Worm (Caenorhabditis elegans) whole organism, L1 larva: ENCODE measurements around the gene F48E8.8.

ENCODE experiments used
- C04F5.9 ChIP-seq: sonication (generic microtip); optimal IDR thresholded peaks from 2 replicates; lab custom pipeline; 2016; ENCODE audit warnings: missing genetic modification characterization, missing compliant biosample characterization
- C16A3.4 ChIP-seq: fragments of 150-350 bp; optimal IDR thresholded peaks from 2 replicates; lab custom pipeline; 2014; ENCODE audit warnings: missing biosample characterization, missing genetic modification characterization
- C34B4.2 ChIP-seq: sonication (generic microtip); optimal IDR thresholded peaks from 2 replicates; lab custom pipeline; 2017; ENCODE audit warnings: mild to moderate bottlenecking, missing genetic modification characterization, missing compliant biosample characterization
- F16B12.6 ChIP-seq: fragments of 150-350 bp; optimal IDR thresholded peaks from 2 replicates; lab custom pipeline; 2014; ENCODE audit warnings: missing biosample characterization, missing genetic modification characterization
- alr-1 ChIP-seq: fragments of 200-800 bp; sonication (Bioruptor generic); optimal IDR thresholded peaks from 2 replicates; lab custom pipeline; 2018; ENCODE audit warnings: borderline replicate concordance, mild to moderate bottlenecking, missing genetic modification characterization, missing compliant biosample characterization
- blmp-1 ChIP-seq: fragments of 150-350 bp; optimal IDR thresholded peaks from 2 replicates; lab custom pipeline; 2014; ENCODE audit warnings: missing biosample characterization, missing genetic modification characterization
- ceh-8 ChIP-seq: fragments of 200-800 bp; sonication (Bioruptor generic); optimal IDR thresholded peaks from 2 replicates; lab custom pipeline; 2018; ENCODE audit warnings: mild to moderate bottlenecking, missing genetic modification characterization, moderate library complexity, missing compliant biosample characterization
- ceh-82 ChIP-seq, 3 experiments: fragments of 150-350 bp in 1 of 3; sonication (generic microtip) in 2 of 3; optimal IDR thresholded peaks; 2 replicates each; lab custom pipeline; 2014 to 2017; ENCODE audit warnings: missing biosample characterization in 3 of 3, missing genetic modification characterization in 3 of 3
- ceh-90 ChIP-seq: sonication (generic microtip); optimal IDR thresholded peaks from 2 replicates; lab custom pipeline; 2016; ENCODE audit warnings: missing genetic modification characterization, missing compliant biosample characterization
- ces-1 ChIP-seq: fragments of 150-350 bp; optimal IDR thresholded peaks from 2 replicates; lab custom pipeline; 2014; ENCODE audit warnings: missing biosample characterization, missing genetic modification reagents, missing genetic modification characterization
- dpl-1 ChIP-seq, 3 experiments: fragments of 150-350 bp in 2 of 3; sonication (generic microtip) in 1 of 3; optimal IDR thresholded peaks; 2 replicates each; lab custom pipeline; 2014 to 2017; ENCODE audit warnings: missing biosample characterization in 3 of 3, missing genetic modification characterization in 3 of 3, missing genetic modification reagents in 3 of 3
- efl-1 ChIP-seq, 4 experiments: fragments of 150-350 bp; optimal IDR thresholded peaks in 3 of 4; peaks in 1 of 4; 1 replicate in 1 of 4; 2 replicates in 3 of 4; lab custom pipeline; 2014; ENCODE audit warnings: missing biosample characterization in 2 of 4, missing genetic modification characterization in 2 of 4, missing genetic modification reagents in 2 of 4
- egl-13 ChIP-seq: sonication (generic microtip); optimal IDR thresholded peaks from 2 replicates; lab custom pipeline; 2016; ENCODE audit warnings: missing genotype, missing genetic modification reagents, missing genetic modification characterization, missing compliant biosample characterization
- egl-27 ChIP-seq, 2 experiments: fragments of 150-350 bp in 1 of 2; sonication (generic microtip); optimal IDR thresholded peaks; 3 replicates each; lab custom pipeline; 2017 to 2018; ENCODE audit warnings: missing biosample characterization in 2 of 2, missing genetic modification characterization in 2 of 2, missing genetic modification reagents in 2 of 2
- elt-3 ChIP-seq, 6 experiments: fragments of 150-350 bp in 1 of 6; sonication (generic microtip); optimal IDR thresholded peaks; 2 replicates each; lab custom pipeline; 2017 to 2018; ENCODE audit warnings: missing biosample characterization in 6 of 6, missing genetic modification characterization in 6 of 6, inconsistent platforms in 1 of 6
- fkh-10 ChIP-seq: sonication (generic microtip); optimal IDR thresholded peaks from 2 replicates; lab custom pipeline; 2017; ENCODE audit warnings: missing biosample characterization, missing genetic modification reagents, missing genetic modification characterization
- fos-1 ChIP-seq: fragments of 150-350 bp; optimal IDR thresholded peaks from 2 replicates; lab custom pipeline; 2014; ENCODE audit warnings: missing biosample characterization, missing genetic modification characterization
- hlh-4 ChIP-seq: sonication (generic microtip); optimal IDR thresholded peaks from 2 replicates; lab custom pipeline; 2016; ENCODE audit warnings: mild to moderate bottlenecking, missing genetic modification characterization, missing compliant biosample characterization
- irx-1 ChIP-seq: sonication (generic microtip); optimal IDR thresholded peaks from 2 replicates; lab custom pipeline; 2016; ENCODE audit warnings: missing genetic modification characterization, missing compliant biosample characterization
- isw-1 ChIP-seq: fragments of 200-800 bp; sonication (Bioruptor generic); IDR thresholded peaks from 2 replicates; pipeline ENCODE4 v1.3.6; 2022; ENCODE audit warnings: missing genetic modification characterization, missing compliant biosample characterization
- jun-1 ChIP-seq: fragments of 150-350 bp; optimal IDR thresholded peaks from 2 replicates; lab custom pipeline; 2014; ENCODE audit warnings: missing biosample characterization, missing genetic modification reagents, missing genetic modification characterization
- lin-39 ChIP-seq: fragments of 150-350 bp; optimal IDR thresholded peaks from 2 replicates; lab custom pipeline; 2014; ENCODE audit warnings: missing biosample characterization, missing genetic modification reagents, missing genetic modification characterization
- lir-3 ChIP-seq: sonication (generic microtip); optimal IDR thresholded peaks from 2 replicates; lab custom pipeline; 2016; ENCODE audit warnings: mild to moderate bottlenecking, missing genetic modification characterization, moderate library complexity, missing compliant biosample characterization; ENCODE audit not compliant: poor library complexity
- lsy-2 ChIP-seq, 2 experiments: fragments of 150-350 bp; optimal IDR thresholded peaks; 2 replicates each; lab custom pipeline; 2014; ENCODE audit warnings: missing biosample characterization in 2 of 2, missing genetic modification characterization in 2 of 2
- mab-9 ChIP-seq: fragments of 200-800 bp; sonication (Bioruptor generic); IDR thresholded peaks from 2 replicates; pipeline ENCODE4 v1.3.6; 2022; ENCODE audit warnings: missing genetic modification reagents, missing genetic modification characterization, missing compliant biosample characterization
- mdl-1 ChIP-seq, 2 experiments: fragments of 150-350 bp; optimal IDR thresholded peaks; 2 replicates each; lab custom pipeline; 2014 to 2017; ENCODE audit warnings: missing biosample characterization in 2 of 2, missing genetic modification characterization in 2 of 2, inconsistent platforms in 1 of 2
- mef-2 ChIP-seq: fragments of 150-350 bp; optimal IDR thresholded peaks from 2 replicates; lab custom pipeline; 2014; ENCODE audit warnings: missing biosample characterization, missing genetic modification characterization
- mep-1 ChIP-seq: fragments of 150-350 bp; optimal IDR thresholded peaks from 2 replicates; lab custom pipeline; 2014; ENCODE audit warnings: missing biosample characterization, missing genetic modification characterization
- nhr-11 ChIP-seq: fragments of 150-350 bp; optimal IDR thresholded peaks from 2 replicates; lab custom pipeline; 2014; ENCODE audit warnings: missing biosample characterization, missing genetic modification characterization
- nhr-19 ChIP-seq: fragments of 200-800 bp; sonication (Bioruptor generic); conservative IDR thresholded peaks from 2 replicates; pipeline ENCODE4 v1.3.6; 2022; ENCODE audit warnings: missing genetic modification characterization, missing compliant biosample characterization
- nhr-20 ChIP-seq: sonication (generic microtip); optimal IDR thresholded peaks from 2 replicates; lab custom pipeline; 2016; ENCODE audit warnings: mild to moderate bottlenecking, missing genetic modification characterization, missing compliant biosample characterization
- nhr-77 ChIP-seq: fragments of 150-350 bp; optimal IDR thresholded peaks from 2 replicates; lab custom pipeline; 2014; ENCODE audit warnings: missing biosample characterization, missing genetic modification characterization
- nhr-90 ChIP-seq: sonication (generic microtip); optimal IDR thresholded peaks from 2 replicates; lab custom pipeline; 2016; ENCODE audit warnings: mild to moderate bottlenecking, missing genetic modification characterization, missing compliant biosample characterization; ENCODE audit not compliant: poor library complexity
- pag-3 ChIP-seq: sonication (generic microtip); optimal IDR thresholded peaks from 2 replicates; lab custom pipeline; 2017; ENCODE audit warnings: missing genetic modification characterization, mild to moderate bottlenecking, missing compliant biosample characterization, antibody characterized with exemption, borderline replicate concordance; ENCODE audit not compliant: insufficient read depth
- pax-3 ChIP-seq: fragments of 200-800 bp; sonication (Bioruptor generic); optimal IDR thresholded peaks from 2 replicates; lab custom pipeline; 2018; ENCODE audit warnings: mild to moderate bottlenecking, missing genetic modification characterization, moderate library complexity, missing compliant biosample characterization
- pqm-1 ChIP-seq: sonication (generic microtip); optimal IDR thresholded peaks from 3 replicates; lab custom pipeline; 2017; ENCODE audit warnings: missing biosample characterization, missing genetic modification characterization
- skn-1 ChIP-seq: fragments of 150-350 bp; optimal IDR thresholded peaks from 2 replicates; lab custom pipeline; 2014; ENCODE audit warnings: missing biosample characterization, missing genetic modification characterization
- snpc-4 ChIP-seq: fragments of 150-350 bp; optimal IDR thresholded peaks from 2 replicates; lab custom pipeline; 2014; ENCODE audit warnings: missing biosample characterization, missing genetic modification characterization
- snu-23 ChIP-seq: sonication (generic microtip); optimal IDR thresholded peaks from 2 replicates; lab custom pipeline; 2016; ENCODE audit warnings: missing genetic modification characterization, missing compliant biosample characterization
- sox-4 ChIP-seq: sonication (generic microtip); optimal IDR thresholded peaks from 2 replicates; lab custom pipeline; 2016; ENCODE audit warnings: missing genetic modification characterization, missing compliant biosample characterization
- sup-37 ChIP-seq: fragments of 200-800 bp; sonication (Bioruptor generic); optimal IDR thresholded peaks from 2 replicates; lab custom pipeline; 2018; ENCODE audit warnings: mild to moderate bottlenecking, missing genetic modification characterization, missing compliant biosample characterization
- swsn-7 ChIP-seq: sonication (generic microtip); optimal IDR thresholded peaks from 2 replicates; lab custom pipeline; 2016; ENCODE audit warnings: missing genetic modification characterization, missing compliant biosample characterization
- tbx-2 ChIP-seq: sonication (generic microtip); optimal IDR thresholded peaks from 2 replicates; lab custom pipeline; 2016; ENCODE audit warnings: missing genetic modification characterization, missing compliant biosample characterization
- tlp-1 ChIP-seq: fragments of 150-350 bp; optimal IDR thresholded peaks from 2 replicates; lab custom pipeline; 2014; ENCODE audit warnings: missing biosample characterization, missing genetic modification characterization
- unc-130 ChIP-seq: fragments of 150-350 bp; optimal IDR thresholded peaks from 2 replicates; lab custom pipeline; 2017; ENCODE audit warnings: missing biosample characterization, missing genetic modification characterization, inconsistent platforms
- unc-62 ChIP-seq: fragments of 150-350 bp; optimal IDR thresholded peaks from 2 replicates; lab custom pipeline; 2014; ENCODE audit warnings: missing biosample characterization, missing genetic modification reagents, missing genetic modification characterization
- unc-86 ChIP-seq: sonication (generic microtip); optimal IDR thresholded peaks from 2 replicates; lab custom pipeline; 2016; ENCODE audit warnings: missing genetic modification characterization, missing compliant biosample characterization
- xbp-1 ChIP-seq: sonication (generic microtip); optimal IDR thresholded peaks from 2 replicates; lab custom pipeline; 2016; ENCODE audit warnings: missing genetic modification characterization, missing compliant biosample characterization
- zip-4 ChIP-seq: fragments of 200-800 bp; sonication (Bioruptor generic); optimal IDR thresholded peaks from 2 replicates; lab custom pipeline; 2018; ENCODE audit warnings: mild to moderate bottlenecking, missing genetic modification characterization, moderate library complexity, missing compliant biosample characterization
- ztf-4 ChIP-seq: fragments of 150-350 bp; optimal IDR thresholded peaks from 2 replicates; lab custom pipeline; 2014; ENCODE audit warnings: missing biosample characterization, missing genetic modification characterization

Gene F48E8.8

ce11 chrIII:5449762-5450308 is at the start of gene F48E8.8 (continued):
- TF ChIP-seq ceh-82 (tag; optimal IDR thresholded peaks at IDR 0.05; lab: Kevin White, UChicago), result peak; percentile 9 to 58 (median 49)
- TF ChIP-seq elt-3 (tag; optimal IDR thresholded peaks at IDR 0.05; lab: Kevin White, UChicago), result no peak
- TF ChIP-seq ceh-8 (GFP tag; lab: Kevin White, UChicago), result no peak
- TF ChIP-seq irx-1 (tag; lab: Kevin White, UChicago), result no peak
- no peak for TF ChIP-seq zip-4
- no peak for TF ChIP-seq mef-2 (tag; lab: Kevin White, UChicago)
- TF ChIP-seq nhr-11, result no peak
- TF ChIP-seq mab-9 (GFP tag; lab: Robert Waterston, UW), result peak; percentile 81
- peak; percentile 66 for TF ChIP-seq snu-23 (GFP tag; lab: Kevin White, UChicago)
- no peak for TF ChIP-seq sup-37 (GFP tag; lab: Kevin White, UChicago)
- no peak for TF ChIP-seq fkh-10
- no peak for TF ChIP-seq pax-3 (tag; lab: Kevin White, UChicago)
- TF ChIP-seq alr-1 (tag; lab: Kevin White, UChicago), result no peak
- peak; percentile 77 to 83 for TF ChIP-seq efl-1 (optimal IDR thresholded peaks at IDR 0.05; lab: Kevin White, UChicago)
- TF ChIP-seq efl-1 (GFP tag; optimal IDR thresholded peaks at IDR 0.05 in 1 of 2; lab: Kevin White, UChicago), result peak; percentile 65 to 96
- no peak for TF ChIP-seq egl-27 (tag; optimal IDR thresholded peaks at IDR 0.05; lab: Kevin White, UChicago)
- TF ChIP-seq hlh-4, result no peak
- TF ChIP-seq ces-1 (GFP tag; lab: Kevin White, UChicago), result no peak
- TF ChIP-seq lir-3 (tag; lab: Kevin White, UChicago), result no peak
- peak; percentile 56 for TF ChIP-seq swsn-7
- TF ChIP-seq jun-1 (tag; lab: Kevin White, UChicago), result peak; percentile 3
- TF ChIP-seq tbx-2, result peak; percentile 81
- TF ChIP-seq unc-130, result peak; percentile 35
- TF ChIP-seq snpc-4, result no peak
- TF ChIP-seq tlp-1 (tag; lab: Kevin White, UChicago), result no peak
- TF ChIP-seq nhr-77, result peak; percentile 14
- peak; percentile 79 for TF ChIP-seq F16B12.6 (tag; lab: Kevin White, UChicago)
- peak; percentile 73 to 85 for TF ChIP-seq lsy-2 (tag; optimal IDR thresholded peaks at IDR 0.05; lab: Kevin White, UChicago)
- TF ChIP-seq mdl-1 (tag; optimal IDR thresholded peaks at IDR 0.05; lab: Kevin White, UChicago), result peak in 1 of 2 experiments; percentile 34
- TF ChIP-seq ceh-90 (tag; lab: Kevin White, UChicago), result no peak
- TF ChIP-seq unc-62 (GFP tag; lab: Kevin White, UChicago), result no peak
- no peak for TF ChIP-seq sox-4

ce11 chrIII:5498973-5499372 is 49.4 kb upstream of the F48E8.8 start, which contains the start of gene R02F2.9:
Gene R02F2.9 (plus strand): TSS chrIII:5499190.
- peak; percentile 42 for TF ChIP-seq C16A3.4 (tag; lab: Kevin White, UChicago)
- TF ChIP-seq efl-1 (optimal IDR thresholded peaks at IDR 0.05; lab: Kevin White, UChicago), result peak; percentile 62 to 93
- TF ChIP-seq efl-1 (GFP tag; optimal IDR thresholded peaks at IDR 0.05 in 1 of 2; lab: Kevin White, UChicago), result peak; percentile 94 to 99
- peak; percentile 55 for TF ChIP-seq blmp-1 (tag; lab: Kevin White, UChicago)
- peak; percentile 59 for TF ChIP-seq unc-86 (tag; lab: Kevin White, UChicago)
- TF ChIP-seq mep-1 (tag; lab: Kevin White, UChicago), result peak; percentile 53
- no peak for TF ChIP-seq ces-1 (GFP tag; lab: Kevin White, UChicago)
- TF ChIP-seq C34B4.2 (tag; lab: Kevin White, UChicago), result no peak
- TF ChIP-seq fos-1 (tag; lab: Kevin White, UChicago), result no peak
- TF ChIP-seq ceh-82 (tag; optimal IDR thresholded peaks at IDR 0.05; lab: Kevin White, UChicago), result peak in 2 of 3 experiments; percentile 44 to 57
- peak; percentile 72 for TF ChIP-seq nhr-20 (tag; lab: Kevin White, UChicago)
- peak; percentile 17 for TF ChIP-seq snpc-4
- peak; percentile 46 for TF ChIP-seq nhr-90 (tag; lab: Kevin White, UChicago)
- peak; percentile 69 for TF ChIP-seq nhr-19
- TF ChIP-seq hlh-4, result no peak
- TF ChIP-seq xbp-1 (tag; lab: Kevin White, UChicago), result peak; percentile 76
- TF ChIP-seq jun-1 (tag; lab: Kevin White, UChicago), result no peak
- peak; percentile 16 for TF ChIP-seq lin-39 (tag; lab: Kevin White, UChicago)
- TF ChIP-seq lir-3 (tag; lab: Kevin White, UChicago), result peak; percentile 49
- peak; percentile 74 for TF ChIP-seq skn-1 (tag; lab: Kevin White, UChicago)
- TF ChIP-seq pqm-1 (tag; lab: Kevin White, UChicago), result no peak
- peak; percentile 21 for TF ChIP-seq egl-13 (tag; lab: Kevin White, UChicago)
- peak; percentile 91 to 95 (median 94) for TF ChIP-seq dpl-1 (GFP tag; optimal IDR thresholded peaks at IDR 0.05; lab: Kevin White, UChicago)
- TF ChIP-seq pag-3, result no peak
- peak; percentile 5 for TF ChIP-seq C04F5.9 (tag; lab: Kevin White, UChicago)
- no peak for TF ChIP-seq ztf-4 (tag; lab: Kevin White, UChicago)
- peak; percentile 54 for TF ChIP-seq isw-1
